Fruit fly (Drosophila melanogaster) whole organism, embryonic: Measurements from ENCODE around the gene Gfat2.

Source experiments
- C15 ChIP-seq: fragments of 200-800 bp; sonication (Bioruptor generic); IDR thresholded peaks from 3 replicates; pipeline ENCODE4 v1.3.6; 2022; ENCODE audit warnings: missing biosample characterization, missing genetic modification characterization
- CG10267 ChIP-seq: fragments of 200-800 bp; sonication (Bioruptor generic); optimal IDR thresholded peaks from 2 replicates; lab custom pipeline; 2018; ENCODE audit warnings: missing biosample characterization, mild to moderate bottlenecking, missing genetic modification characterization, moderate library complexity
- CG11560 ChIP-seq: fragments of 200-800 bp; sonication (Bioruptor generic); IDR thresholded peaks from 3 replicates; pipeline ENCODE4 v1.3.6; 2022; ENCODE audit warnings: missing biosample characterization, missing genetic modification characterization
- CG17802 ChIP-seq: fragments of 200-800 bp; sonication (Bioruptor generic); optimal IDR thresholded peaks from 2 replicates; lab custom pipeline; 2018; ENCODE audit warnings: missing biosample characterization, mild to moderate bottlenecking, missing genetic modification characterization, moderate library complexity
- CG33213 ChIP-seq: fragments of 200-800 bp; sonication (Bioruptor generic); optimal IDR thresholded peaks from 3 replicates; lab custom pipeline; 2016; ENCODE audit warnings: missing biosample characterization, missing genetic modification characterization
- CG3407 ChIP-seq: fragments of 200-800 bp; sonication (Bioruptor generic); optimal IDR thresholded peaks from 2 replicates; lab custom pipeline; 2018; ENCODE audit warnings: missing biosample characterization, mild to moderate bottlenecking, missing genetic modification characterization
- CG4424 ChIP-seq: fragments of 200-800 bp; sonication (Bioruptor generic); optimal IDR thresholded peaks from 3 replicates; lab custom pipeline; 2016; ENCODE audit warnings: missing biosample characterization, missing genetic modification characterization
- CG4854 ChIP-seq: fragments of 200-800 bp; sonication (Bioruptor generic); optimal IDR thresholded peaks from 2 replicates; lab custom pipeline; 2016; ENCODE audit warnings: missing biosample characterization, missing genetic modification characterization, inconsistent platforms
- CG5953 ChIP-seq: fragments of 200-800 bp; sonication (Bioruptor generic); IDR thresholded peaks from 2 replicates; pipeline ENCODE4 v1.3.6; 2022; ENCODE audit warnings: missing biosample characterization, missing genetic modification characterization
- CG6654 ChIP-seq: fragments of 200-800 bp; sonication (Bioruptor generic); optimal IDR thresholded peaks from 2 replicates; lab custom pipeline; 2017; ENCODE audit warnings: missing biosample characterization, mild to moderate bottlenecking, missing genetic modification characterization
- CG6689 ChIP-seq: fragments of 200-800 bp; sonication (Bioruptor generic); IDR thresholded peaks from 2 replicates; pipeline ENCODE4 v1.3.6; 2022; ENCODE audit warnings: missing biosample characterization, missing genetic modification characterization
- CG7963 ChIP-seq: fragments of 200-800 bp; sonication (Bioruptor generic); IDR thresholded peaks from 3 replicates; pipeline ENCODE4 v1.3.6; 2022; ENCODE audit warnings: missing biosample characterization, missing genetic modification characterization; ENCODE audit not compliant: partially characterized antibody
- CG9215 ChIP-seq: fragments of 200-800 bp; sonication (Bioruptor generic); IDR thresholded peaks from 2 replicates; pipeline ENCODE4 v1.3.6; 2022; ENCODE audit warnings: missing biosample characterization, missing genetic modification characterization
- Camta ChIP-seq: fragments of 200-800 bp; sonication (Bioruptor generic); optimal IDR thresholded peaks from 2 replicates; lab custom pipeline; 2016; ENCODE audit warnings: missing biosample characterization, missing genetic modification characterization
- CrebB ChIP-seq: fragments of 200-800 bp; sonication (Bioruptor generic); optimal IDR thresholded peaks from 3 replicates; lab custom pipeline; 2018; ENCODE audit warnings: missing biosample characterization, mild to moderate bottlenecking, missing genetic modification characterization
- Dad ChIP-seq: fragments of 200-800 bp; sonication (Bioruptor generic); optimal IDR thresholded peaks from 3 replicates; lab custom pipeline; 2016; ENCODE audit warnings: missing biosample characterization, missing genetic modification characterization
- Deaf1 ChIP-seq: fragments of 200-800 bp; optimal IDR thresholded peaks from 3 replicates; lab custom pipeline; 2019; ENCODE audit warnings: missing biosample characterization, mild to moderate bottlenecking, missing genetic modification characterization, moderate library complexity
- Dref ChIP-seq: fragments of 200-800 bp; sonication (Bioruptor generic); IDR thresholded peaks from 2 replicates; pipeline ENCODE4 v1.3.6; 2022; ENCODE audit warnings: missing biosample characterization, missing genetic modification characterization
- E2f1 ChIP-seq: fragments of 200-800 bp; sonication (Bioruptor generic); IDR thresholded peaks from 2 replicates; pipeline ENCODE4 v1.3.6; 2022; ENCODE audit warnings: missing biosample characterization, missing genetic modification characterization
- H15 ChIP-seq: fragments of 200-800 bp; sonication (Bioruptor generic); IDR thresholded peaks from 3 replicates; pipeline ENCODE4 v1.3.6; 2022; ENCODE audit warnings: missing biosample characterization, missing genetic modification characterization
- HmgZ ChIP-seq: fragments of 200-800 bp; sonication (Bioruptor generic); optimal IDR thresholded peaks from 2 replicates; lab custom pipeline; 2018; ENCODE audit warnings: missing biosample characterization, mild to moderate bottlenecking, missing genetic modification characterization
- Hsf ChIP-seq: fragments of 200-800 bp; sonication (Bioruptor generic); optimal IDR thresholded peaks from 3 replicates; lab custom pipeline; 2016; ENCODE audit warnings: missing biosample characterization, missing genetic modification characterization
- MBD-R2 ChIP-seq: fragments of 200-800 bp; sonication (Bioruptor generic); IDR thresholded peaks from 2 replicates; pipeline ENCODE4 v1.3.6; 2022; ENCODE audit warnings: missing biosample characterization, missing genetic modification characterization
- Max ChIP-seq: fragments of 200-800 bp; sonication (Bioruptor generic); optimal IDR thresholded peaks from 2 replicates; lab custom pipeline; 2016; ENCODE audit warnings: missing biosample characterization, mild to moderate bottlenecking, missing genetic modification characterization
- Meics ChIP-seq: fragments of 200-800 bp; sonication (Bioruptor generic); optimal IDR thresholded peaks from 2 replicates; lab custom pipeline; 2017; ENCODE audit warnings: missing biosample characterization, mild to moderate bottlenecking, missing genetic modification characterization
- PHDP ChIP-seq: fragments of 200-800 bp; sonication (Bioruptor generic); optimal IDR thresholded peaks from 3 replicates; lab custom pipeline; 2018; ENCODE audit warnings: missing biosample characterization, mild to moderate bottlenecking, missing genetic modification characterization, moderate library complexity
- Pdp1 ChIP-seq, 2 experiments: fragments of 200-800 bp; sonication (Bioruptor generic); optimal IDR thresholded peaks; 3 replicates each; lab custom pipeline; 2016; ENCODE audit warnings: missing biosample characterization in 2 of 2, missing genetic modification characterization in 2 of 2, mild to moderate bottlenecking in 1 of 2, moderate library complexity in 1 of 2
- Sin3A ChIP-seq: fragments of >200 bp; optimal IDR thresholded peaks from 2 replicates; lab custom pipeline; 2018
- Sox102F ChIP-seq: fragments of 200-800 bp; sonication (Bioruptor generic); optimal IDR thresholded peaks from 2 replicates; lab custom pipeline; 2018; ENCODE audit warnings: missing biosample characterization, mild to moderate bottlenecking, missing genetic modification characterization, moderate library complexity
- Ssrp ChIP-seq: fragments of 200-800 bp; sonication (Bioruptor generic); optimal IDR thresholded peaks from 2 replicates; lab custom pipeline; 2018; ENCODE audit warnings: missing biosample characterization, mild to moderate bottlenecking, missing genetic modification characterization, moderate library complexity
- Stat92E ChIP-seq, 3 experiments: fragments of >200 bp in 2 of 3; fragments of 200-800 bp in 1 of 3; sonication (Bioruptor generic) in 1 of 3; optimal IDR thresholded peaks; 2 replicates each; lab custom pipeline; 2017 to 2019; ENCODE audit warnings: missing biosample characterization in 3 of 3, missing genetic modification characterization in 3 of 3, mild to moderate bottlenecking in 1 of 3, moderate library complexity in 1 of 3
- TFAM ChIP-seq: fragments of 200-800 bp; sonication (Bioruptor generic); optimal IDR thresholded peaks from 2 replicates; lab custom pipeline; 2017; ENCODE audit warnings: missing biosample characterization, missing genetic modification characterization, inconsistent platforms
- amos ChIP-seq: fragments of 200-800 bp; sonication (Bioruptor generic); IDR thresholded peaks from 2 replicates; pipeline ENCODE4 v1.3.6; 2022; ENCODE audit warnings: missing biosample characterization, missing genetic modification characterization; ENCODE audit not compliant: partially characterized antibody
- ase ChIP-seq: fragments of 200-800 bp; sonication (Bioruptor generic); IDR thresholded peaks from 3 replicates; pipeline ENCODE4 v1.3.6; 2022; ENCODE audit warnings: missing biosample characterization, missing genetic modification characterization
- ash1 ChIP-seq: fragments of 200-800 bp; sonication (Bioruptor generic); optimal IDR thresholded peaks from 2 replicates; lab custom pipeline; 2018; ENCODE audit warnings: missing biosample characterization, mild to moderate bottlenecking, missing genetic modification characterization
- bab2 ChIP-seq: fragments of 200-800 bp; sonication (Bioruptor generic); optimal IDR thresholded peaks from 2 replicates; lab custom pipeline; 2016; ENCODE audit warnings: missing biosample characterization, missing genetic modification characterization
- bigmax ChIP-seq: fragments of 200-800 bp; sonication (Bioruptor generic); optimal IDR thresholded peaks from 2 replicates; lab custom pipeline; 2018; ENCODE audit warnings: missing biosample characterization, mild to moderate bottlenecking, missing genetic modification characterization
- ci ChIP-seq: fragments of 200-800 bp; sonication (Bioruptor generic); IDR thresholded peaks from 3 replicates; pipeline ENCODE4 v1.3.6; 2022; ENCODE audit warnings: missing biosample characterization, missing genetic modification characterization
- gem ChIP-seq: fragments of 200-800 bp; sonication (Bioruptor generic); optimal IDR thresholded peaks from 2 replicates; lab custom pipeline; 2019; ENCODE audit warnings: missing biosample characterization, mild to moderate bottlenecking, missing genetic modification characterization, moderate library complexity
- h ChIP-seq: fragments of >200 bp; optimal IDR thresholded peaks from 2 replicates; lab custom pipeline; 2017
- her ChIP-seq: fragments of 200-800 bp; sonication (Bioruptor generic); optimal IDR thresholded peaks from 2 replicates; lab custom pipeline; 2016; ENCODE audit warnings: missing biosample characterization, missing genetic modification characterization
- inv ChIP-seq: fragments of 200-800 bp; sonication (Bioruptor generic); IDR thresholded peaks from 2 replicates; pipeline ENCODE4 v1.3.6; 2022; ENCODE audit warnings: missing biosample characterization, missing genetic modification characterization; ENCODE audit not compliant: partially characterized antibody
- lola ChIP-seq, 3 experiments: fragments of >200 bp in 2 of 3; fragments of 200-800 bp in 1 of 3; sonication (Bioruptor generic) in 1 of 3; optimal IDR thresholded peaks; 2 replicates each; lab custom pipeline; 2017 to 2019; ENCODE audit warnings: missing biosample characterization in 3 of 3, missing genetic modification characterization in 3 of 3, mild to moderate bottlenecking in 1 of 3, moderate library complexity in 1 of 3
- luna ChIP-seq: fragments of 200-800 bp; sonication (Bioruptor generic); optimal IDR thresholded peaks from 2 replicates; lab custom pipeline; 2016; ENCODE audit warnings: missing biosample characterization, missing genetic modification characterization
- maf-S ChIP-seq: fragments of 200-800 bp; sonication (Bioruptor generic); optimal IDR thresholded peaks from 2 replicates; lab custom pipeline; 2016; ENCODE audit warnings: missing biosample characterization, missing genetic modification characterization
- repo ChIP-seq: fragments of 200-800 bp; sonication (Bioruptor generic); optimal IDR thresholded peaks from 2 replicates; lab custom pipeline; 2016; ENCODE audit warnings: missing biosample characterization, missing genetic modification characterization
- trem ChIP-seq: fragments of 200-800 bp; optimal IDR thresholded peaks from 3 replicates; lab custom pipeline; 2019; ENCODE audit warnings: missing biosample characterization, mild to moderate bottlenecking, missing genetic modification characterization, moderate library complexity
- yki ChIP-seq: fragments of >200 bp; optimal IDR thresholded peaks from 3 replicates; lab custom pipeline; 2018
- zen ChIP-seq: fragments of 200-800 bp; sonication (Bioruptor generic); optimal IDR thresholded peaks from 3 replicates; lab custom pipeline; 2018; ENCODE audit warnings: missing biosample characterization, mild to moderate bottlenecking, missing genetic modification characterization, moderate library complexity
- zfh2 ChIP-seq: fragments of 200-800 bp; sonication (Bioruptor generic); optimal IDR thresholded peaks from 2 replicates; lab custom pipeline; 2016; ENCODE audit warnings: missing biosample characterization, missing genetic modification characterization

Gene Gfat2

DNA sequence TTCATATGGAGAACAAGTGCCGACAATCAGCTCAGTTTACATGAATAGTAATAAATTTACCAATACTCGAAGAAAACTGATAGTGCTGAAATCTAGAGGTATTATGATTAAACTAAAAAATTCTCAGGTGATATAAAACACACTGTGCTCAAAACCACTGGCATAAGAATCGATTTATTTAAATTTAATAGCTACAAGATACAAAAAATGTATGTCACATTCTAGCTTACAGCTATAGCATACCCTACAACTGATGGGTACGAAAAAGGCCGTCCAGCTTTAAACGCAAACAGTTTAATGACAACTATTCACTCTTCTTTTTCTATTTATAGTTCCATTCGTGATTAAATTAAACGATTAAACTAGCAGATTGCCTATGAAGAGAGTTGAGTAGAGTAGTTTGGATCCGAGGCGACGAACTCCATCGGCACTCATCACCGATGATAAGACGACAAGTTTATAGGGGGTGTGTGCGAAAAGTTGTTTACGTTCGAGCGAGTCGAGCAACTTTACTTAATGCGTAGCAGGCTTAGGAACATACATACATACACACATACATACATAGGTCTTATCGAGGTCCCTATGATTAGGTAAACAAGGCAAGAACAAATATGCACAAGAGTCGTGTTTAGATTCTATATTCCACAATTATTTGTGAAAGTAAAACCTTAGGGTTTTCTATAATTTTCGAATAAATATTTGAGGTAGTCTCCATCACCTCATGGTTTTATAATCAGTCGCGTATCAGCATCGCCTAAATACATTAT, 10.6 kb downstream of the Gfat2 start (continued):
- TF ChIP-seq H15 (GFP tag; lab: Robert Waterston, UW) (peak; percentile 40), h (no peak), CG6654 (no peak), yki (lab: Kevin White, UChicago) (no peak), CG17802 (tag; lab: Kevin White, UChicago) (peak; percentile 6), CG10267 (peak; percentile 40), her (GFP tag; lab: Kevin White, UChicago) (peak; percentile 32), CG4854 (peak; percentile 77), Dad (GFP tag; lab: Kevin White, UChicago) (peak; percentile 34), Camta (GFP tag; lab: Kevin White, UChicago) (peak; percentile 71), amos (GFP tag; lab: Robert Waterston, UW) (no peak), CG4424 (GFP tag; lab: Kevin White, UChicago) (peak; percentile 54), ci (GFP tag; lab: Robert Waterston, UW) (peak; percentile 90), Hsf (GFP tag; lab: Kevin White, UChicago) (peak; percentile 49), Sin3A (no peak), maf-S (peak; percentile 58), Ssrp (tag; lab: Kevin White, UChicago) (peak; percentile 16), gem (tag; lab: Kevin White, UChicago) (peak; percentile 70), Dref (no peak; the same call in 1 of the 2 replicates), E2f1 (GFP tag; lab: Robert Waterston, UW) (peak; percentile 56), CG11560 (tag; lab: Robert Waterston, UW) (peak; percentile 11), C15 (peak; percentile 62; the same call in 1 of the 3 replicates), repo (GFP tag; lab: Kevin White, UChicago) (peak; percentile 42), Sox102F (GFP tag; lab: Kevin White, UChicago) (peak; percentile 68), ash1 (GFP tag; lab: Kevin White, UChicago) (no peak), trem (peak; percentile 4), CrebB (tag; lab: Kevin White, UChicago) (peak; percentile 67), CG5953 (GFP tag; lab: Robert Waterston, UW) (peak; percentile 73), Max (GFP tag; lab: Kevin White, UChicago) (peak; percentile 71), inv (no peak), luna (peak; percentile 30), bigmax (GFP tag; lab: Kevin White, UChicago) (peak; percentile 16), CG7963 (GFP tag; lab: Robert Waterston, UW) (no peak), CG9215 (no peak; the same call in none of the 2 replicates), Deaf1 (tag; lab: Kevin White, UChicago) (peak; percentile 27), HmgZ (tag; lab: Kevin White, UChicago) (peak; percentile 82), CG6689 (GFP tag; lab: Robert Waterston, UW) (peak; percentile 54), lola (GFP tag; optimal IDR thresholded peaks at IDR 0.05; lab: Kevin White, UChicago) (peak in 1 of 3 experiments; percentile 75), CG33213 (GFP tag; lab: Kevin White, UChicago) (peak; percentile 84), TFAM (GFP tag; lab: Kevin White, UChicago) (no peak), Meics (GFP tag; lab: Kevin White, UChicago) (peak; percentile 83), zen (tag; lab: Kevin White, UChicago) (peak; percentile 56), zfh2 (GFP tag; lab: Kevin White, UChicago) (peak; percentile 67), PHDP (tag; lab: Kevin White, UChicago) (peak; percentile 63), Pdp1 (GFP tag; optimal IDR thresholded peaks at IDR 0.05; lab: Kevin White, UChicago) (peak; percentile 49 to 73), CG3407 (GFP tag; lab: Kevin White, UChicago) (peak; percentile 72), Stat92E (GFP tag; optimal IDR thresholded peaks at IDR 0.05; lab: Kevin White, UChicago) (no peak), MBD-R2 (GFP tag; lab: Robert Waterston, UW) (peak; percentile 35; the same call in 1 of the 2 replicates), ase (GFP tag; lab: Robert Waterston, UW) (no peak; the same call in 2 of the 3 replicates), bab2 (GFP tag; lab: Kevin White, UChicago) (peak; percentile 91)
